Worm (Caenorhabditis elegans) whole organism, L1 larva: Measurements from ENCODE around the gene nape-1.

Experiments used
- C16A3.4 ChIP-seq: fragments of 150-350 bp; optimal IDR thresholded peaks from 2 replicates; lab custom pipeline; 2014; ENCODE audit warnings: missing biosample characterization, missing genetic modification characterization
- C34B4.2 ChIP-seq: sonication (generic microtip); optimal IDR thresholded peaks from 2 replicates; lab custom pipeline; 2017; ENCODE audit warnings: mild to moderate bottlenecking, missing genetic modification characterization, missing compliant biosample characterization
- F16B12.6 ChIP-seq: fragments of 150-350 bp; optimal IDR thresholded peaks from 2 replicates; lab custom pipeline; 2014; ENCODE audit warnings: missing biosample characterization, missing genetic modification characterization
- aha-1 ChIP-seq: fragments of 150-350 bp; optimal IDR thresholded peaks from 2 replicates; lab custom pipeline; 2014; ENCODE audit warnings: missing biosample characterization, missing genetic modification characterization
- alr-1 ChIP-seq: fragments of 200-800 bp; sonication (Bioruptor generic); optimal IDR thresholded peaks from 2 replicates; lab custom pipeline; 2018; ENCODE audit warnings: borderline replicate concordance, mild to moderate bottlenecking, missing genetic modification characterization, missing compliant biosample characterization
- aly-2 ChIP-seq: fragments of 150-350 bp; optimal IDR thresholded peaks from 2 replicates; lab custom pipeline; 2014; ENCODE audit warnings: missing biosample characterization, missing genetic modification characterization
- blmp-1 ChIP-seq: fragments of 150-350 bp; optimal IDR thresholded peaks from 2 replicates; lab custom pipeline; 2014; ENCODE audit warnings: missing biosample characterization, missing genetic modification characterization
- ceh-63 ChIP-seq: fragments of 200-800 bp; sonication (Bioruptor generic); optimal IDR thresholded peaks from 2 replicates; lab custom pipeline; 2018; ENCODE audit warnings: mild to moderate bottlenecking, missing genetic modification characterization, missing compliant biosample characterization
- ceh-8 ChIP-seq: fragments of 200-800 bp; sonication (Bioruptor generic); optimal IDR thresholded peaks from 2 replicates; lab custom pipeline; 2018; ENCODE audit warnings: mild to moderate bottlenecking, missing genetic modification characterization, moderate library complexity, missing compliant biosample characterization
- ceh-82 ChIP-seq, 3 experiments: fragments of 150-350 bp in 1 of 3; sonication (generic microtip) in 2 of 3; optimal IDR thresholded peaks; 2 replicates each; lab custom pipeline; 2014 to 2017; ENCODE audit warnings: missing biosample characterization in 3 of 3, missing genetic modification characterization in 3 of 3
- ceh-90 ChIP-seq: sonication (generic microtip); optimal IDR thresholded peaks from 2 replicates; lab custom pipeline; 2016; ENCODE audit warnings: missing genetic modification characterization, missing compliant biosample characterization
- ces-1 ChIP-seq: fragments of 150-350 bp; optimal IDR thresholded peaks from 2 replicates; lab custom pipeline; 2014; ENCODE audit warnings: missing biosample characterization, missing genetic modification reagents, missing genetic modification characterization
- efl-1 ChIP-seq, 4 experiments: fragments of 150-350 bp; optimal IDR thresholded peaks in 3 of 4; peaks in 1 of 4; 1 replicate in 1 of 4; 2 replicates in 3 of 4; lab custom pipeline; 2014; ENCODE audit warnings: missing biosample characterization in 2 of 4, missing genetic modification characterization in 2 of 4, missing genetic modification reagents in 2 of 4
- egl-27 ChIP-seq, 2 experiments: fragments of 150-350 bp in 1 of 2; sonication (generic microtip); optimal IDR thresholded peaks; 3 replicates each; lab custom pipeline; 2017 to 2018; ENCODE audit warnings: missing biosample characterization in 2 of 2, missing genetic modification characterization in 2 of 2, missing genetic modification reagents in 2 of 2
- elt-3 ChIP-seq, 6 experiments: fragments of 150-350 bp in 1 of 6; sonication (generic microtip); optimal IDR thresholded peaks; 2 replicates each; lab custom pipeline; 2017 to 2018; ENCODE audit warnings: missing biosample characterization in 6 of 6, missing genetic modification characterization in 6 of 6, inconsistent platforms in 1 of 6
- ets-5 ChIP-seq: fragments of 200-800 bp; sonication (Bioruptor generic); IDR thresholded peaks from 2 replicates; pipeline ENCODE4 v1.3.6; 2022; ENCODE audit warnings: missing genetic modification characterization, missing compliant biosample characterization
- fkh-4 ChIP-seq: sonication (generic microtip); optimal IDR thresholded peaks from 2 replicates; lab custom pipeline; 2016; ENCODE audit warnings: missing compliant biosample characterization, missing genetic modification characterization, borderline replicate concordance
- fkh-8 ChIP-seq: sonication (generic microtip); optimal IDR thresholded peaks from 2 replicates; lab custom pipeline; 2016; ENCODE audit warnings: mild to moderate bottlenecking, missing genetic modification characterization, missing compliant biosample characterization
- fos-1 ChIP-seq: fragments of 150-350 bp; optimal IDR thresholded peaks from 2 replicates; lab custom pipeline; 2014; ENCODE audit warnings: missing biosample characterization, missing genetic modification characterization
- grh-1 ChIP-seq: fragments of 200-800 bp; sonication (Bioruptor generic); IDR thresholded peaks from 2 replicates; pipeline ENCODE4 v1.3.6; 2022; ENCODE audit warnings: missing genetic modification reagents, missing genetic modification characterization, missing compliant biosample characterization
- hpl-2 ChIP-seq: fragments of 150-350 bp; optimal IDR thresholded peaks from 2 replicates; lab custom pipeline; 2014; ENCODE audit warnings: missing biosample characterization, missing genetic modification reagents, missing genetic modification characterization
- isw-1 ChIP-seq: fragments of 200-800 bp; sonication (Bioruptor generic); IDR thresholded peaks from 2 replicates; pipeline ENCODE4 v1.3.6; 2022; ENCODE audit warnings: missing genetic modification characterization, missing compliant biosample characterization
- lin-14 ChIP-seq: fragments of 200-800 bp; sonication (Bioruptor generic); optimal IDR thresholded peaks from 2 replicates; lab custom pipeline; 2018; ENCODE audit warnings: mild to moderate bottlenecking, missing genetic modification characterization, moderate library complexity, missing compliant biosample characterization
- lin-15B ChIP-seq: fragments of 150-350 bp; sonication (generic microtip); optimal IDR thresholded peaks from 3 replicates; lab custom pipeline; 2014; ENCODE audit warnings: missing biosample characterization, missing genetic modification characterization
- lin-35 ChIP-seq, 2 experiments: fragments of 150-350 bp; optimal IDR thresholded peaks; 2 replicates each; lab custom pipeline; 2014; ENCODE audit warnings: missing biosample characterization in 2 of 2, missing genetic modification characterization in 2 of 2, missing genetic modification reagents in 2 of 2
- lir-3 ChIP-seq: sonication (generic microtip); optimal IDR thresholded peaks from 2 replicates; lab custom pipeline; 2016; ENCODE audit warnings: mild to moderate bottlenecking, missing genetic modification characterization, moderate library complexity, missing compliant biosample characterization; ENCODE audit not compliant: poor library complexity
- lsy-2 ChIP-seq, 2 experiments: fragments of 150-350 bp; optimal IDR thresholded peaks; 2 replicates each; lab custom pipeline; 2014; ENCODE audit warnings: missing biosample characterization in 2 of 2, missing genetic modification characterization in 2 of 2
- mab-9 ChIP-seq: fragments of 200-800 bp; sonication (Bioruptor generic); IDR thresholded peaks from 2 replicates; pipeline ENCODE4 v1.3.6; 2022; ENCODE audit warnings: missing genetic modification reagents, missing genetic modification characterization, missing compliant biosample characterization
- nhr-19 ChIP-seq: fragments of 200-800 bp; sonication (Bioruptor generic); conservative IDR thresholded peaks from 2 replicates; pipeline ENCODE4 v1.3.6; 2022; ENCODE audit warnings: missing genetic modification characterization, missing compliant biosample characterization
- nhr-20 ChIP-seq: sonication (generic microtip); optimal IDR thresholded peaks from 2 replicates; lab custom pipeline; 2016; ENCODE audit warnings: mild to moderate bottlenecking, missing genetic modification characterization, missing compliant biosample characterization
- nhr-28 ChIP-seq: fragments of 150-350 bp; optimal IDR thresholded peaks from 2 replicates; lab custom pipeline; 2014; ENCODE audit warnings: missing biosample characterization, missing genetic modification characterization
- nhr-71 ChIP-seq: sonication (generic microtip); optimal IDR thresholded peaks from 2 replicates; lab custom pipeline; 2016; ENCODE audit warnings: mild to moderate bottlenecking, missing genetic modification characterization, moderate library complexity, missing compliant biosample characterization
- nhr-77 ChIP-seq: fragments of 150-350 bp; optimal IDR thresholded peaks from 2 replicates; lab custom pipeline; 2014; ENCODE audit warnings: missing biosample characterization, missing genetic modification characterization
- nhr-90 ChIP-seq: sonication (generic microtip); optimal IDR thresholded peaks from 2 replicates; lab custom pipeline; 2016; ENCODE audit warnings: mild to moderate bottlenecking, missing genetic modification characterization, missing compliant biosample characterization; ENCODE audit not compliant: poor library complexity
- pag-3 ChIP-seq: sonication (generic microtip); optimal IDR thresholded peaks from 2 replicates; lab custom pipeline; 2017; ENCODE audit warnings: missing genetic modification characterization, mild to moderate bottlenecking, missing compliant biosample characterization, antibody characterized with exemption, borderline replicate concordance; ENCODE audit not compliant: insufficient read depth
- pax-3 ChIP-seq: fragments of 200-800 bp; sonication (Bioruptor generic); optimal IDR thresholded peaks from 2 replicates; lab custom pipeline; 2018; ENCODE audit warnings: mild to moderate bottlenecking, missing genetic modification characterization, moderate library complexity, missing compliant biosample characterization
- skn-1 ChIP-seq: fragments of 150-350 bp; optimal IDR thresholded peaks from 2 replicates; lab custom pipeline; 2014; ENCODE audit warnings: missing biosample characterization, missing genetic modification characterization
- snu-23 ChIP-seq: sonication (generic microtip); optimal IDR thresholded peaks from 2 replicates; lab custom pipeline; 2016; ENCODE audit warnings: missing genetic modification characterization, missing compliant biosample characterization
- unc-130 ChIP-seq: fragments of 150-350 bp; optimal IDR thresholded peaks from 2 replicates; lab custom pipeline; 2017; ENCODE audit warnings: missing biosample characterization, missing genetic modification characterization, inconsistent platforms
- unc-30 ChIP-seq: sonication (generic microtip); optimal IDR thresholded peaks from 2 replicates; lab custom pipeline; 2017; ENCODE audit warnings: missing biosample characterization, missing genetic modification characterization
- unc-62 ChIP-seq: fragments of 150-350 bp; optimal IDR thresholded peaks from 2 replicates; lab custom pipeline; 2014; ENCODE audit warnings: missing biosample characterization, missing genetic modification reagents, missing genetic modification characterization
- unc-86 ChIP-seq: sonication (generic microtip); optimal IDR thresholded peaks from 2 replicates; lab custom pipeline; 2016; ENCODE audit warnings: missing genetic modification characterization, missing compliant biosample characterization
- unc-98 ChIP-seq: fragments of 200-800 bp; sonication (Bioruptor generic); IDR thresholded peaks from 2 replicates; pipeline ENCODE4 v1.3.6; 2022; ENCODE audit warnings: missing genetic modification characterization, missing compliant biosample characterization
- zip-4 ChIP-seq: fragments of 200-800 bp; sonication (Bioruptor generic); optimal IDR thresholded peaks from 2 replicates; lab custom pipeline; 2018; ENCODE audit warnings: mild to moderate bottlenecking, missing genetic modification characterization, moderate library complexity, missing compliant biosample characterization
- ztf-11 ChIP-seq, 2 experiments: sonication (generic microtip); optimal IDR thresholded peaks; 2 replicates each; lab custom pipeline; 2016 to 2017; ENCODE audit warnings: missing genetic modification characterization in 2 of 2, missing biosample characterization in 1 of 2, missing compliant biosample characterization in 1 of 2
- ztf-4 ChIP-seq: fragments of 150-350 bp; optimal IDR thresholded peaks from 2 replicates; lab custom pipeline; 2014; ENCODE audit warnings: missing biosample characterization, missing genetic modification characterization

The nape-1 gene

ce11 chrIV:3742426-3742839 lies 1.8 kb upstream of the nape-1 start (continued):
- TF ChIP-seq fkh-4 (tag; lab: Kevin White, UChicago) (no peak), aly-2 (peak; percentile 57), ets-5 (GFP tag; lab: Robert Waterston, UW) (no peak), elt-3 (tag; optimal IDR thresholded peaks at IDR 0.05; lab: Kevin White, UChicago) (peak in 2 of 6 experiments; percentile 46 to 58), unc-62 (GFP tag; lab: Kevin White, UChicago) (no peak), nhr-20 (peak; percentile 89), unc-130 (no peak), pax-3 (peak; percentile 24), fos-1 (tag; lab: Kevin White, UChicago) (peak; percentile 84), lin-15B (tag; lab: Kevin White, UChicago) (no peak), nhr-90 (tag; lab: Kevin White, UChicago) (peak; percentile 75), isw-1 (GFP tag; lab: Robert Waterston, UW) (peak; percentile 71), alr-1 (tag; lab: Kevin White, UChicago) (no peak), snu-23 (peak; percentile 94), ceh-8 (GFP tag; lab: Kevin White, UChicago) (peak; percentile 58), unc-98 (GFP tag; lab: Robert Waterston, UW) (no peak), C16A3.4 (tag; lab: Kevin White, UChicago) (peak; percentile 79), aha-1 (peak; percentile 39), lin-14 (GFP tag; lab: Kevin White, UChicago) (peak; percentile 98), lsy-2 (tag; optimal IDR thresholded peaks at IDR 0.05; lab: Kevin White, UChicago) (peak; percentile 80 to 91), nhr-19 (GFP tag; lab: Robert Waterston, UW) (peak; percentile 84), fkh-8 (tag; lab: Kevin White, UChicago) (peak; percentile 79), ztf-4 (peak; percentile 86), pag-3 (no peak), lin-35 (GFP tag; optimal IDR thresholded peaks at IDR 0.05; lab: Kevin White, UChicago) (peak; percentile 75 to 81), zip-4 (GFP tag; lab: Kevin White, UChicago) (peak; percentile 39), egl-27 (tag; optimal IDR thresholded peaks at IDR 0.05; lab: Kevin White, UChicago) (peak in 1 of 2 experiments; percentile 70), skn-1 (peak; percentile 77), mab-9 (no peak), ztf-11 (tag; optimal IDR thresholded peaks at IDR 0.05; lab: Kevin White, UChicago) (peak in 1 of 2 experiments; percentile 27)

- TF ChIP-seq ceh-90 (tag; lab: Kevin White, UChicago) (no peak), efl-1 (optimal IDR thresholded peaks at IDR 0.05; lab: Kevin White, UChicago) (no peak), efl-1 (GFP tag; optimal IDR thresholded peaks at IDR 0.05 in 1 of 2; lab: Kevin White, UChicago) (peak in 1 of 2 experiments; percentile 87)
These were observed 1.2 kb upstream of the nape-1 start for ce11 chrIV:3741874-3742273.

DNA sequence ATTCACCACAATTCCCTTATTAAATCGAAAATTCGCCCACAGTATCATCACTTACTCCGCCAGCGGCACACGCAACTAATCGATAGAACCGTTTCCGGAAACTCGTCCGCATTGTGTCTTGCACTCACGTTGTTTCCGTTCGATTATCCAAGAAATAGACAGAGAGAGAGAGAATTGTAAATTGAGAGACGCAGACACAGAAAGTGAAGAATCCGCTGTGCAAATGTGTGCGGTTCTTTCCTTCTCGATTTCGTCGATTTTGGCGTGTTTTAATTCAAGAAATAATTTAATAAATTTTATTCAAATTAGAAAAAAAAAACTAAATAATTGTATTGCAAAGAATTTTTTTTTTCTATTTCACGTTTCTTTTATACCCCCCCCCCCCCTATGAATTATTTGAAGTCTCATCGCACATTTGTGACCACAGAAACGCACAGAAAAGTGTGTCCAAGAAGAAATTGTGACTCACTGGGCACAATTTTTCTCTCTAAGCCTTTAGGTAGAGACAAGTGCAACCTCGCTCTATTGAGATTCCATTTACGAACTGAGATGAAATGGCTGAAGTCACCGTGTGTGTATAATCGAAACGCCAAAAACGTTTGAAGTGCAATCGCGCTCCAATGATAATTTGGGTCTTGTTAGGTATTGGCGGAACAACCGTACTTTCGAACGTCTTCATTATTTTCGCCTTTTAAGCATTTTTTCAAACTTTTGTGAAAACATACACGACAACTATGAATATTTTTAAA lies 1.9 kb downstream of the nape-1 start, which contains the start of gene nape-2:
Gene nape-2 (minus strand): TSS at position 271 of the 749 bp plus-strand sequence.
- no peak for TF ChIP-seq unc-30 (tag; lab: Kevin White, UChicago)
- no peak for TF ChIP-seq unc-62 (GFP tag; lab: Kevin White, UChicago)
- TF ChIP-seq hpl-2 (GFP tag; lab: Kevin White, UChicago) = no peak
- TF ChIP-seq ces-1 (GFP tag; lab: Kevin White, UChicago) = no peak
- no peak for TF ChIP-seq nhr-28 (tag; lab: Kevin White, UChicago)
- TF ChIP-seq lir-3 = no peak
- TF ChIP-seq ztf-11 (tag; optimal IDR thresholded peaks at IDR 0.05; lab: Kevin White, UChicago) = no peak
- no peak for TF ChIP-seq efl-1 (optimal IDR thresholded peaks at IDR 0.05; lab: Kevin White, UChicago)
- peak in 1 of 2 experiments; percentile 91 for TF ChIP-seq efl-1 (GFP tag; optimal IDR thresholded peaks at IDR 0.05 in 1 of 2; lab: Kevin White, UChicago)
- TF ChIP-seq ceh-8 (GFP tag; lab: Kevin White, UChicago) = no peak
- TF ChIP-seq nhr-19 (GFP tag; lab: Robert Waterston, UW) = no peak
- no peak for TF ChIP-seq ceh-82 (tag; optimal IDR thresholded peaks at IDR 0.05; lab: Kevin White, UChicago)
- no peak for TF ChIP-seq unc-130
- TF ChIP-seq nhr-71 (tag; lab: Kevin White, UChicago) = no peak
- TF ChIP-seq aly-2 = no peak
- TF ChIP-seq blmp-1 = peak; percentile 5
- no peak for TF ChIP-seq snu-23
- TF ChIP-seq nhr-77 (tag; lab: Kevin White, UChicago) = peak; percentile 16
- no peak for TF ChIP-seq C34B4.2
- TF ChIP-seq grh-1 (GFP tag; lab: Robert Waterston, UW) = no peak
- TF ChIP-seq F16B12.6 (tag; lab: Kevin White, UChicago) = no peak
- TF ChIP-seq unc-86 (tag; lab: Kevin White, UChicago) = no peak
- TF ChIP-seq fkh-4 (tag; lab: Kevin White, UChicago) = no peak
- no peak for TF ChIP-seq ceh-63 (GFP tag; lab: Kevin White, UChicago)
